Worm (Caenorhabditis elegans): ENCODE measurements around the gene srh-59.
A peak's percentile ranks its signal among the peaks of the same experiment; 100 is the strongest.

Gene srh-59

ce11 chrII:3547282-3547681 lies 34.6 kb upstream of the srh-59 start:
- TF ChIP-seq mcd-1 (GFP tag; IDR thresholded peaks at IDR 0.05) (peak; percentile 54), zfh-2 (GFP tag; conservative IDR thresholded peaks at IDR 0.05) (peak; percentile 84), hmg-1.2 (GFP tag; IDR thresholded peaks at IDR 0.05) (peak; percentile 74; the same call in 1 of the 2 replicates), repo-1 (tag; optimal IDR thresholded peaks at IDR 0.05) (no peak), madf-8 (GFP tag; conservative IDR thresholded peaks at IDR 0.05) (no peak), egrh-3 (GFP tag; IDR thresholded peaks at IDR 0.05) (0 out of 2 replicates have a peak, but pooled peaks have one; percentile 18), ceh-27 (GFP tag; optimal IDR thresholded peaks at IDR 0.05) (peak; percentile 37)

- TF ChIP-seq F23B12.7 (tag; optimal IDR thresholded peaks at IDR 0.05; ENCODE audit: insufficient read depth) (no peak), nhr-80 (tag; optimal IDR thresholded peaks at IDR 0.05) (peak; percentile 59)
These were observed 31.5 kb upstream of the srh-59 start, which contains the start of gene W10G11.19 for ce11 chrII:3550352-3550751. Gene W10G11.19 (plus strand): TSS chrII:3550652.

ce11 chrII:3553453-3553852 lies 28.4 kb upstream of the srh-59 start, which contains the start of gene dnc-3:
Gene dnc-3 (plus strand): TSS chrII:3553724.
- TF ChIP-seq lin-54 (GFP tag; optimal IDR thresholded peaks at IDR 0.05) (peak; percentile 42), ceh-58 (GFP tag; IDR thresholded peaks at IDR 0.05) (no peak), rec-8 (tag; optimal IDR thresholded peaks at IDR 0.05) (no peak), madf-8 (GFP tag; conservative IDR thresholded peaks at IDR 0.05) (peak; percentile 53), F57A8.1 (GFP tag; optimal IDR thresholded peaks at IDR 0.05) (no peak), nhr-179 (tag; optimal IDR thresholded peaks at IDR 0.05) (no peak), cebp-1 (GFP tag; IDR thresholded peaks at IDR 0.05) (0 out of 2 replicates have a peak, but pooled peaks have one; percentile 20), cebp-1 (tag; optimal IDR thresholded peaks at IDR 0.05) (peak; percentile 79), egrh-3 (GFP tag; IDR thresholded peaks at IDR 0.05) (no peak), B0336.3 (GFP tag; IDR thresholded peaks at IDR 0.05) (peak; percentile 64; the same call in 1 of the 2 replicates), lsl-1 (GFP tag; optimal IDR thresholded peaks at IDR 0.05) (peak; percentile 61), rcor-1 (GFP tag; IDR thresholded peaks at IDR 0.05) (no peak), hmg-1.2 (GFP tag; IDR thresholded peaks at IDR 0.05) (peak; percentile 23; the same call in 1 of the 2 replicates), B0261.1 (tag; optimal IDR thresholded peaks at IDR 0.05) (peak; percentile 20), ztf-26 (tag; optimal IDR thresholded peaks at IDR 0.05) (peak; percentile 37), mcd-1 (GFP tag; IDR thresholded peaks at IDR 0.05) (peak; percentile 61), attf-5 (GFP tag; optimal IDR thresholded peaks at IDR 0.05) (peak; percentile 45), efl-1 (GFP tag; optimal IDR thresholded peaks at IDR 0.05) (peak; percentile 24), ceh-91 (GFP tag; IDR thresholded peaks at IDR 0.05) (peak; percentile 62; the same call in 1 of the 2 replicates), snpc-4 (GFP tag; optimal IDR thresholded peaks at IDR 0.05) (no peak), snpc-4 (tag; optimal IDR thresholded peaks at IDR 0.05) (peak in 1 of 4 experiments; percentile 45), F33H1.4 (GFP tag; IDR thresholded peaks at IDR 0.05) (peak; percentile 50; the same call in 1 of the 2 replicates), pbrm-1 (GFP tag; IDR thresholded peaks at IDR 0.05) (0 out of 2 replicates have a peak, but pooled peaks have one; percentile 22), lin-35 (GFP tag; optimal IDR thresholded peaks at IDR 0.05) (peak in 1 of 3 experiments; percentile 31), lin-40 (tag; optimal IDR thresholded peaks at IDR 0.05) (peak; percentile 78), dox-1 (GFP tag; IDR thresholded peaks at IDR 0.05) (0 out of 2 replicates have a peak, but pooled peaks have one; percentile 9), xnd-1 (tag; optimal IDR thresholded peaks at IDR 0.05) (peak; percentile 66), madf-6 (GFP tag; IDR thresholded peaks at IDR 0.05) (peak; percentile 73; the same call in 1 of the 2 replicates), madf-3 (GFP tag; IDR thresholded peaks at IDR 0.05) (no peak), let-607 (tag; optimal IDR thresholded peaks at IDR 0.05) (peak in 1 of 2 experiments; percentile 61), tbp1 (GFP tag; optimal IDR thresholded peaks at IDR 0.05) (peak; percentile 20)
